Fruit fly (Drosophila melanogaster) whole organism, prepupa: ENCODE measurements around the gene Mtpalpha.

ENCODE experiments used
- Blimp-1 ChIP-seq: fragments of 200-800 bp; sonication (Bioruptor generic); optimal IDR thresholded peaks from 3 replicates; lab custom pipeline; 2017; ENCODE audit warnings: missing biosample characterization, missing genetic modification characterization, mild to moderate bottlenecking, moderate library complexity, missing genetic modification reagents
- CG10669 ChIP-seq: fragments of 200-800 bp; sonication (Bioruptor generic); optimal IDR thresholded peaks from 3 replicates; lab custom pipeline; 2018; ENCODE audit warnings: missing biosample characterization, mild to moderate bottlenecking, missing genetic modification characterization, moderate library complexity
- CG11294 ChIP-seq: fragments of 200-800 bp; sonication (Bioruptor generic); IDR thresholded peaks from 2 replicates; pipeline ENCODE4 v1.3.6; 2022; ENCODE audit warnings: missing biosample characterization, missing genetic modification characterization
- CG11902 ChIP-seq: fragments of 200-800 bp; sonication (Bioruptor generic); optimal IDR thresholded peaks from 3 replicates; lab custom pipeline; 2016; ENCODE audit warnings: missing biosample characterization, missing genetic modification characterization
- CG34406 ChIP-seq: fragments of 200-800 bp; sonication (Bioruptor generic); optimal IDR thresholded peaks from 3 replicates; lab custom pipeline; 2016; ENCODE audit warnings: missing biosample characterization, missing genetic modification characterization
- CG3919 ChIP-seq: fragments of 200-800 bp; sonication (Bioruptor generic); optimal IDR thresholded peaks from 3 replicates; lab custom pipeline; 2016; ENCODE audit warnings: missing biosample characterization, missing genetic modification characterization
- CG6163 ChIP-seq: fragments of 200-800 bp; sonication (Bioruptor generic); IDR thresholded peaks from 3 replicates; pipeline ENCODE4 v1.3.6; 2022; ENCODE audit warnings: missing biosample characterization, missing genetic modification characterization
- CG6276 ChIP-seq: fragments of 200-800 bp; sonication (Bioruptor generic); optimal IDR thresholded peaks from 2 replicates; lab custom pipeline; 2017; ENCODE audit warnings: missing biosample characterization, mild to moderate bottlenecking, missing genetic modification characterization
- CG6792 ChIP-seq: fragments of 200-800 bp; sonication (Bioruptor generic); optimal IDR thresholded peaks from 3 replicates; lab custom pipeline; 2016; ENCODE audit warnings: missing biosample characterization, missing genetic modification characterization
- CG6808 ChIP-seq: fragments of 200-800 bp; sonication (Bioruptor generic); optimal IDR thresholded peaks from 3 replicates; lab custom pipeline; 2017; ENCODE audit warnings: missing biosample characterization, missing genetic modification characterization, mild to moderate bottlenecking, moderate library complexity, missing genetic modification reagents
- CG8119 ChIP-seq: fragments of 200-800 bp; sonication (Bioruptor generic); IDR thresholded peaks from 3 replicates; pipeline ENCODE4 v1.3.6; 2022; ENCODE audit warnings: missing biosample characterization, missing genetic modification characterization
- CG8319 ChIP-seq: fragments of 200-800 bp; sonication (Bioruptor generic); optimal IDR thresholded peaks from 3 replicates; lab custom pipeline; 2016; ENCODE audit warnings: missing biosample characterization, missing genetic modification characterization
- CG8632 ChIP-seq: fragments of 200-800 bp; sonication (Bioruptor generic); optimal IDR thresholded peaks from 3 replicates; lab custom pipeline; 2016; ENCODE audit warnings: missing biosample characterization, missing genetic modification characterization
- CG9139 ChIP-seq: fragments of 200-800 bp; sonication (Bioruptor generic); optimal IDR thresholded peaks from 3 replicates; lab custom pipeline; 2017; ENCODE audit warnings: missing biosample characterization, mild to moderate bottlenecking, missing genetic modification characterization
- Eip78C ChIP-seq: fragments of 200-800 bp; sonication (Bioruptor generic); peaks from one replicate; lab custom pipeline; 2016; ENCODE audit warnings: missing biosample characterization, missing genetic modification characterization
- Eip93F ChIP-seq: fragments of 200-800 bp; sonication (Bioruptor generic); optimal IDR thresholded peaks from 2 replicates; lab custom pipeline; 2016; ENCODE audit warnings: missing biosample characterization, mild to moderate bottlenecking, missing genetic modification characterization
- Hr38 ChIP-seq: sonication (Bioruptor generic); optimal IDR thresholded peaks from 2 replicates; lab custom pipeline; 2016; ENCODE audit warnings: missing biosample characterization, missing genetic modification characterization
- Hr39 ChIP-seq: fragments of 200-800 bp; sonication (Bioruptor generic); optimal IDR thresholded peaks from 2 replicates; lab custom pipeline; 2016; ENCODE audit warnings: missing biosample characterization, missing genetic modification characterization
- Lpt ChIP-seq: fragments of 200-800 bp; sonication (Bioruptor generic); optimal IDR thresholded peaks from 3 replicates; lab custom pipeline; 2016; ENCODE audit warnings: missing biosample characterization, missing genetic modification characterization
- OdsH ChIP-seq: fragments of 200-800 bp; sonication (Bioruptor generic); optimal IDR thresholded peaks from 3 replicates; lab custom pipeline; 2016; ENCODE audit warnings: missing biosample characterization, missing genetic modification characterization
- acj6 ChIP-seq: fragments of 200-800 bp; sonication (Bioruptor generic); optimal IDR thresholded peaks from 3 replicates; lab custom pipeline; 2016; ENCODE audit warnings: missing biosample characterization, missing genetic modification characterization
- dac ChIP-seq: fragments of 200-800 bp; sonication (Bioruptor generic); optimal IDR thresholded peaks from 2 replicates; lab custom pipeline; 2017; ENCODE audit warnings: missing biosample characterization, mild to moderate bottlenecking, missing genetic modification characterization
- eg ChIP-seq: fragments of 200-800 bp; sonication (Bioruptor generic); IDR thresholded peaks from 3 replicates; pipeline ENCODE4 v1.3.6; 2022; ENCODE audit warnings: missing biosample characterization, missing genetic modification characterization
- esn ChIP-seq: fragments of 200-800 bp; sonication (Bioruptor generic); optimal IDR thresholded peaks from 2 replicates; lab custom pipeline; 2016; ENCODE audit warnings: missing biosample characterization, mild to moderate bottlenecking, missing genetic modification characterization, moderate library complexity
- fd59A ChIP-seq: fragments of 200-800 bp; sonication (Bioruptor generic); optimal IDR thresholded peaks from 2 replicates; lab custom pipeline; 2017; ENCODE audit warnings: missing biosample characterization, mild to moderate bottlenecking, missing genetic modification characterization, missing genetic modification reagents
- fkh ChIP-seq: fragments of 200-800 bp; sonication (Bioruptor generic); optimal IDR thresholded peaks from 3 replicates; lab custom pipeline; 2017; ENCODE audit warnings: missing biosample characterization, mild to moderate bottlenecking, missing genetic modification characterization, moderate library complexity
- salr ChIP-seq, 2 experiments: fragments of 200-800 bp; sonication (Bioruptor generic); optimal IDR thresholded peaks; 3 replicates each; lab custom pipeline; 2016 to 2018; ENCODE audit warnings: missing biosample characterization in 2 of 2, missing genetic modification characterization in 2 of 2, mild to moderate bottlenecking in 1 of 2
- spab ChIP-seq: fragments of 200-800 bp; sonication (Bioruptor generic); optimal IDR thresholded peaks from 2 replicates; lab custom pipeline; 2017; ENCODE audit warnings: missing biosample characterization, mild to moderate bottlenecking, missing genetic modification characterization, missing genetic modification reagents
- topi ChIP-seq: fragments of 200-800 bp; sonication (Bioruptor generic); optimal IDR thresholded peaks from 3 replicates; lab custom pipeline; 2016; ENCODE audit warnings: missing biosample characterization, missing genetic modification characterization

The Mtpalpha gene

dm6 chr2L:9525719-9526118, 50.9 kb downstream of the Mtpalpha start (continued):
- TF ChIP-seq topi (GFP tag; lab: Kevin White, UChicago) (no peak), CG6276 (GFP tag; lab: Kevin White, UChicago) (peak; percentile 32), CG6792 (GFP tag; lab: Kevin White, UChicago) (peak; percentile 14), CG8319 (GFP tag; lab: Kevin White, UChicago) (no peak), spab (GFP tag; lab: Kevin White, UChicago) (peak; percentile 54), CG34406 (GFP tag; lab: Kevin White, UChicago) (peak; percentile 1), OdsH (GFP tag; lab: Kevin White, UChicago) (peak; percentile 17), CG8119 (GFP tag; lab: Robert Waterston, UW) (no peak), Lpt (GFP tag; lab: Kevin White, UChicago) (peak; percentile 20), Blimp-1 (GFP tag; lab: Kevin White, UChicago) (no peak), salr (GFP tag; optimal IDR thresholded peaks at IDR 0.05; lab: Kevin White, UChicago) (peak; percentile 3 to 53), eg (0 out of 3 replicates have a peak, but pooled peaks have one; percentile 29), Hr38 (GFP tag; lab: Kevin White, UChicago) (no peak), CG9139 (GFP tag; lab: Kevin White, UChicago) (peak; percentile 72), CG3919 (GFP tag; lab: Kevin White, UChicago) (peak; percentile 48), CG10669 (GFP tag; lab: Kevin White, UChicago) (peak; percentile 54), fd59A (GFP tag; lab: Kevin White, UChicago) (no peak), Eip93F (GFP tag; lab: Kevin White, UChicago) (no peak), dac (GFP tag; lab: Kevin White, UChicago) (no peak), fkh (GFP tag; lab: Kevin White, UChicago) (peak; percentile 99), Eip78C (GFP tag; lab: Kevin White, UChicago) (peak; percentile 83), CG6163 (GFP tag; lab: Robert Waterston, UW) (peak; percentile 59; the same call in 2 of the 3 replicates), Hr39 (GFP tag; lab: Kevin White, UChicago) (no peak), CG8632 (GFP tag; lab: Kevin White, UChicago) (no peak), CG11294 (peak; percentile 19; the same call in 1 of the 2 replicates), CG11902 (GFP tag; lab: Kevin White, UChicago) (no peak)
- TF ChIP-seq, all 60 proteins: peak for 28

- no peak for TF ChIP-seq esn (GFP tag; lab: Kevin White, UChicago)
- no peak for TF ChIP-seq acj6
- no peak for TF ChIP-seq CG6808 (GFP tag; lab: Kevin White, UChicago)
- peak; percentile 36 for TF ChIP-seq Eip78C (GFP tag; lab: Kevin White, UChicago)
Observed at dm6 chr2L:9524915-9525314, 51.7 kb downstream of the Mtpalpha start.
